Fruit fly (Drosophila melanogaster) Kc167 (cell line): ENCODE data around the gene CG46467.

ENCODE experiments used
- Myc ChIP-seq: fragments of >200 bp; optimal IDR thresholded peaks from 2 replicates; lab custom pipeline; 2017; ENCODE audit warnings: missing external identifiers
- Sin3A ChIP-seq: fragments of >200 bp; optimal IDR thresholded peaks from 2 replicates; lab custom pipeline; 2018; ENCODE audit warnings: missing external identifiers
- h ChIP-seq: fragments of >200 bp; optimal IDR thresholded peaks from 3 replicates; lab custom pipeline; 2018; ENCODE audit warnings: missing external identifiers
- insv ChIP-seq: fragments of >200 bp; optimal IDR thresholded peaks from 3 replicates; lab custom pipeline; 2018; ENCODE audit warnings: missing external identifiers
- psq ChIP-seq: fragments of >200 bp; optimal IDR thresholded peaks from 2 replicates; lab custom pipeline; 2017; ENCODE audit warnings: missing external identifiers
- ttk ChIP-seq: sonication (Bioruptor generic); optimal IDR thresholded peaks from 2 replicates; lab custom pipeline; 2017; ENCODE audit warnings: missing external identifiers

- TF ChIP-seq psq (lab: Kevin White, UChicago): no peak
- TF ChIP-seq Sin3A: no peak
- TF ChIP-seq ttk: no peak
- no peak for TF ChIP-seq Myc (lab: Kevin White, UChicago)
- TF ChIP-seq h (lab: Kevin White, UChicago): no peak
- no peak for TF ChIP-seq insv
These were observed 44.3 kb downstream of the CG46467 start for dm6 chr3R:9918830-9919229.
